Worm (Caenorhabditis elegans) whole organism, early embryonic: ENCODE data around the gene dur-1.
"Not testable (repeated sequence)": the region's sequence is repeated elsewhere in the genome, so short reads cannot be mapped to it uniquely, and the experiment has no call there.

Source experiments
- B0310.2 ChIP-seq: sonication (generic microtip); optimal IDR thresholded peaks from 2 replicates; lab custom pipeline; 2016; ENCODE audit warnings: mild to moderate bottlenecking, missing genetic modification characterization, missing compliant biosample characterization
- F13C5.2 ChIP-seq: sonication (generic microtip); optimal IDR thresholded peaks from 2 replicates; lab custom pipeline; 2017; ENCODE audit warnings: mild to moderate bottlenecking, missing genetic modification characterization, inconsistent platforms, missing compliant biosample characterization
- ama-1 ChIP-seq: fragments of 150-350 bp; optimal IDR thresholded peaks from 2 replicates; lab custom pipeline; 2014
- ceh-13 ChIP-seq: fragments of 200-800 bp; sonication (Bioruptor generic); optimal IDR thresholded peaks from 2 replicates; lab custom pipeline; 2018; ENCODE audit warnings: mild to moderate bottlenecking, missing genetic modification characterization, missing compliant biosample characterization
- ceh-36 ChIP-seq: sonication (generic microtip); optimal IDR thresholded peaks from 2 replicates; lab custom pipeline; 2016; ENCODE audit warnings: missing genetic modification characterization, inconsistent platforms, missing compliant biosample characterization
- ets-7 ChIP-seq: sonication (generic microtip); optimal IDR thresholded peaks from 2 replicates; lab custom pipeline; 2016; ENCODE audit warnings: missing genotype, missing genetic modification characterization, missing compliant biosample characterization
- flt-1 ChIP-seq: fragments of 200-800 bp; sonication (Bioruptor generic); IDR thresholded peaks from 2 replicates; pipeline ENCODE4 v1.3.6; 2022; ENCODE audit warnings: missing genetic modification characterization, missing compliant biosample characterization
- hmg-4 ChIP-seq: fragments of 200-800 bp; sonication (Bioruptor generic); optimal IDR thresholded peaks from 2 replicates; lab custom pipeline; 2018; ENCODE audit warnings: mild to moderate bottlenecking, missing genetic modification characterization, missing compliant biosample characterization
- hnd-1 ChIP-seq: sonication (generic microtip); optimal IDR thresholded peaks from 2 replicates; lab custom pipeline; 2016; ENCODE audit warnings: missing genetic modification characterization, missing compliant biosample characterization
- scrt-1 ChIP-seq: fragments of 200-800 bp; sonication (Bioruptor generic); IDR thresholded peaks from 2 replicates; pipeline ENCODE4 v1.3.6; 2022; ENCODE audit warnings: missing genetic modification characterization, missing compliant biosample characterization
- sea-1 ChIP-seq: fragments of 200-800 bp; sonication (Bioruptor generic); conservative IDR thresholded peaks from 2 replicates; pipeline ENCODE4 v1.3.6; 2022; ENCODE audit warnings: missing genetic modification characterization, missing compliant biosample characterization
- tbx-11 ChIP-seq: fragments of 200-800 bp; sonication (Bioruptor generic); IDR thresholded peaks from 2 replicates; pipeline ENCODE4 v1.3.6; 2022; ENCODE audit warnings: missing genetic modification characterization, missing compliant biosample characterization
- tbx-37 ChIP-seq: fragments of 200-800 bp; sonication (Bioruptor generic); conservative IDR thresholded peaks from 2 replicates; pipeline ENCODE4 v1.3.6; 2022; ENCODE audit warnings: missing genetic modification reagents, missing genetic modification characterization, missing compliant biosample characterization
- tra-4 ChIP-seq: sonication (generic microtip); optimal IDR thresholded peaks from 2 replicates; lab custom pipeline; 2017; ENCODE audit warnings: missing genetic modification characterization, missing compliant biosample characterization

DNA sequence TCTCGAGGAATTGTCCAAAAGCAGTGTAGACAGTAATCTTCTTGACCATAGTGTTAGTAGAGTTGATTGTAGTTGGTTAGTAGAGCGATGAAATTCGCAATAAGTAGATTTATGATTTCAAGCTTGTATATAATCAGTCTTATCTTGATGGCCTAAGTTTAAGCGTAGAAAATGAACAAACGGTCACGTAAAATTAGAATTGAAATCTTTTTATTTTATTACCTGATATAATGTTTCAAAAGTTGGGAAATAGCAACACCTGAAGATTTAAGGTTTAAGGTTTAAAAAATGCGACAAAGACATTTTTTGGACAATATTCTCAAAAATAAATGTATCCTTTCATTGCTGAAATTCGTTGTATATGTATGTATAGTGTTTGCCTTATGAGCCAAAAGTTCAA, 34.4 kb downstream of the dur-1 start, which contains the start of gene sss-1:
- TF ChIP-seq hnd-1 (tag; lab: Kevin White, UChicago); ama-1; sea-1 (GFP tag; lab: Robert Waterston, UW); flt-1 (GFP tag; lab: Robert Waterston, UW); ceh-13; tra-4; hmg-4 (GFP tag; lab: Kevin White, UChicago); tbx-37 (GFP tag; lab: Robert Waterston, UW); B0310.2 (tag; lab: Kevin White, UChicago); tbx-11; F13C5.2 (tag; lab: Kevin White, UChicago); scrt-1 (GFP tag; lab: Robert Waterston, UW); ceh-36 (tag; lab: Kevin White, UChicago); ets-7 (tag; lab: Kevin White, UChicago): not testable (repeated sequence)
